Worm (Caenorhabditis elegans): ENCODE measurements around the gene Y94H6A.5.

Gene Y94H6A.5

DNA sequence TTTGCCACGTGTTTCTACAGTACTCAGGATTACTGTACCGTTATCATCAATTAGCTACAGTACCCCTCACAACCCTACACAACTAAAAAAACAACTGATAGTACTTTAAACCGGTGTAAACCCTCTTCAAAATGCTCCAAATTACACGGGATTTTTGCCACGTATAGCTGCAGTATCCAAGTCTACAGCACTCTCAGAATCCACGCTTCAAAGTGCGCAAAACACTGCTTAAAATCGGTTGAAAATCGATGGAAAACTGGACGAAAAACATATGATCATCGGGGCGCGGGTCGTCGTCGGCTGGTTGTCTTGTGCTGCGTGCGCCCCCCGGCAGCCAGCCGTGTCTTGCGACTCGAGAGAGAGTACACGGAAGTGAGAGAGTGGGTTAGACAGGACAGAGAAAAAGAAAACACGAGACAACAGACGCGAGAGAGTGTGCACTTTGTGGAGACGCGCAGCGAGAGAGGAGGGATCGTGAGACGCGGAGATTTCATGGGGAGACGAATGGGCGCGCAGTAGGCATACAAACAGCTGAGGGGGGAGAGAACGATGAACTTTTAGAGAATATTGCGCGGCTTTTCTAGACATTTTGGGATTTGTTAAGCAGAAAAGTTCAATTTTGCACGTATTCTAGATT, 4.7 kb upstream of the Y94H6A.5 start (continued):
- no peak for TF ChIP-seq cebp-2 (GFP tag; IDR thresholded peaks at IDR 0.05)
- TF ChIP-seq rpc-1 (optimal IDR thresholded peaks at IDR 0.05) = no peak
- TF ChIP-seq rpc-1 (tag; optimal IDR thresholded peaks at IDR 0.05) = no peak
- TF ChIP-seq F37B4.10 (GFP tag; IDR thresholded peaks at IDR 0.05) = no peak
- TF ChIP-seq pbrm-1 (GFP tag; IDR thresholded peaks at IDR 0.05) = peak; percentile 81
- TF ChIP-seq mel-28 (tag; optimal IDR thresholded peaks at IDR 0.05; ENCODE audit: borderline replicate concordance) = no peak
- no peak for TF ChIP-seq him-1 (tag; optimal IDR thresholded peaks at IDR 0.05)
- peak; percentile 45; the same call in 1 of the 2 replicates for TF ChIP-seq hsf-1 (GFP tag; IDR thresholded peaks at IDR 0.05)
- no peak for TF ChIP-seq egl-44 (GFP tag; IDR thresholded peaks at IDR 0.05)
- peak; percentile 64 for TF ChIP-seq athp-1 (tag; optimal IDR thresholded peaks at IDR 0.05)
- no peak for TF ChIP-seq ceh-40 (GFP tag; IDR thresholded peaks at IDR 0.05)
- TF ChIP-seq zim-3 (tag; optimal IDR thresholded peaks at IDR 0.05) = peak; percentile 7
- TF ChIP-seq hmg-1.2 (GFP tag; IDR thresholded peaks at IDR 0.05) = peak; percentile 95
- TF ChIP-seq Y95B8A.8 (GFP tag; IDR thresholded peaks at IDR 0.05) = 0 out of 2 replicates have a peak, but pooled peaks have one; percentile 59
- TF ChIP-seq lag-1 (GFP tag; IDR thresholded peaks at IDR 0.05) = no peak
- TF ChIP-seq bed-2 (GFP tag; IDR thresholded peaks at IDR 0.05) = no peak
- TF ChIP-seq F52B5.7 (tag; optimal IDR thresholded peaks at IDR 0.05) = peak; percentile 23
- no peak for TF ChIP-seq ztf-28 (GFP tag; IDR thresholded peaks at IDR 0.05)
- no peak for TF ChIP-seq ceh-58 (GFP tag; IDR thresholded peaks at IDR 0.05)
- TF ChIP-seq cebp-1 (GFP tag; IDR thresholded peaks at IDR 0.05) = peak; percentile 54; the same call in 1 of the 2 replicates
- TF ChIP-seq cebp-1 (tag; optimal IDR thresholded peaks at IDR 0.05) = peak; percentile 87
- no peak for TF ChIP-seq nhr-90 (tag; optimal IDR thresholded peaks at IDR 0.05)
- TF ChIP-seq F57C9.4 (tag; optimal IDR thresholded peaks at IDR 0.05) = no peak
- TF ChIP-seq akir-1 (GFP tag; optimal IDR thresholded peaks at IDR 0.05) = peak; percentile 38
- TF ChIP-seq mxl-1 (tag; optimal IDR thresholded peaks at IDR 0.05) = no peak
- no peak for TF ChIP-seq F55B11.4 (tag; optimal IDR thresholded peaks at IDR 0.05; ENCODE audit: borderline replicate concordance, insufficient read depth)
- peak; percentile 57 for TF ChIP-seq lin-54 (GFP tag; optimal IDR thresholded peaks at IDR 0.05)
- no peak for TF ChIP-seq ceh-100 (GFP tag; IDR thresholded peaks at IDR 0.05)
- TF ChIP-seq unc-62 (GFP tag; optimal IDR thresholded peaks at IDR 0.05) = no peak
- peak; percentile 54 for TF ChIP-seq rcor-1 (GFP tag; IDR thresholded peaks at IDR 0.05)
- peak; percentile 10 for TF ChIP-seq T07F8.4 (tag; optimal IDR thresholded peaks at IDR 0.05)
- peak; percentile 14 for TF ChIP-seq repo-1 (tag; optimal IDR thresholded peaks at IDR 0.05)
- peak; percentile 85 for TF ChIP-seq B0336.3 (GFP tag; IDR thresholded peaks at IDR 0.05)
- TF ChIP-seq Y79H2A.3 (GFP tag; conservative IDR thresholded peaks at IDR 0.05) = no peak
- TF ChIP-seq mes-4 (tag; optimal IDR thresholded peaks at IDR 0.05) = no peak
- peak; percentile 76 for TF ChIP-seq mcd-1 (GFP tag; IDR thresholded peaks at IDR 0.05)
- peak; percentile 54 for TF ChIP-seq attf-5 (GFP tag; optimal IDR thresholded peaks at IDR 0.05)
- TF ChIP-seq snpc-1.1 (tag; optimal IDR thresholded peaks at IDR 0.05; ENCODE audit: insufficient read depth) = no peak
- no peak for TF ChIP-seq T26A5.8 (tag; optimal IDR thresholded peaks at IDR 0.05)
- TF ChIP-seq ceh-79 (tag; optimal IDR thresholded peaks at IDR 0.05) = no peak
- TF ChIP-seq aptf-2 (GFP tag; conservative IDR thresholded peaks at IDR 0.05) = no peak
- no peak for TF ChIP-seq B0261.1 (tag; optimal IDR thresholded peaks at IDR 0.05)
- no peak for TF ChIP-seq F23B12.7 (tag; optimal IDR thresholded peaks at IDR 0.05; ENCODE audit: insufficient read depth)
- TF ChIP-seq rec-8 (tag; optimal IDR thresholded peaks at IDR 0.05) = no peak
- TF ChIP-seq B0035.1 (tag; optimal IDR thresholded peaks at IDR 0.05) = no peak
- TF ChIP-seq F39B2.1 (GFP tag; IDR thresholded peaks at IDR 0.05) = no peak
- TF ChIP-seq attf-6 (GFP tag; IDR thresholded peaks at IDR 0.05) = no peak
- no peak for TF ChIP-seq ztf-25 (GFP tag; IDR thresholded peaks at IDR 0.05)
- TF ChIP-seq ama-1 (optimal IDR thresholded peaks at IDR 0.05) = peak; percentile 1
- no peak for TF ChIP-seq ama-1 (GFP tag; optimal IDR thresholded peaks at IDR 0.05)

Data from whole organism, young adult.